Worm (Caenorhabditis elegans): ENCODE results near the gene F53H2.3.

The F53H2.3 gene

DNA sequence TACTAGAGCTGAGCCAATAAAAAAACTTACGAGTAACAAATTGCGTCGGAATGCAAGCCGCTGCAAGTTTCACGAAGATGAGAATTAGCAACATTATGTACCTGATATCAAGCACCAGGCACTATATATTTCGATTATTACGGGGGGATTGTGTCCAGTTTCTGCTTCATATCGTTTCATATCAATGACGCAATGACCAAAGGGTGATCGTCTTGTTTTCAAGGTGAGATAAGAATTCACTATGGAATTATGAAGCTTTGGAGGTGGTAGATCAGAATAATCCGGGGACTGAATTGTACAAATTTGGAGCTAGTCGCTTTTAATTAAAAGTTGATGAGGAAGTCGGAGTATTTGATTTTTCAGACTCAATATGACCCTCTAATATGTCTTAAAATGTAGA is 44.7 kb downstream of the F53H2.3 start, which contains the start of gene K02E2.8:
Gene K02E2.8, minus strand, starts transcription at position 101 of the 400 bp plus-strand sequence.
- TF ChIP-seq unc-62 (GFP tag; optimal IDR thresholded peaks at IDR 0.05), result no peak

DNA sequence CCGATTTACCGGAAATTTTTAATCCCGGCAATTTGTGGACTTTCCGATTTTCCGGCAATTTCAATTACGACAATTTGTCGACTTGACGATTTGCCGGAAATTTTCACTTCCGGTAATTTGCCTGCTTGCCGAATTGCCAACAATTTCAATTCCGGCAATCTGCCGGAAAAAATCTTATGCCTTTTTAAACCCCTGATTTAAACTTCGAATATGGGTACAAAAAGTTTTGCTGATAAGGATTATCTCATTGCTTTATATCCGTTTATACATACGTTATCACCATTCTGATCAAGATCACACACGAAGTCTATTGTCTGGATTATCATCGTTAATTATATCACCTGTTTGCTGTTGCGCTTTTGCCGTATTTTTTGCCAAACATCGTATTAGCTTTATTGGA is 55.1 kb downstream of the F53H2.3 start, which contains the start of gene grd-11:
Gene grd-11, plus strand, starts transcription at position 301 of the 400 bp plus-strand sequence.
- TF ChIP-seq unc-62 (GFP tag; optimal IDR thresholded peaks at IDR 0.05), result no peak

DNA sequence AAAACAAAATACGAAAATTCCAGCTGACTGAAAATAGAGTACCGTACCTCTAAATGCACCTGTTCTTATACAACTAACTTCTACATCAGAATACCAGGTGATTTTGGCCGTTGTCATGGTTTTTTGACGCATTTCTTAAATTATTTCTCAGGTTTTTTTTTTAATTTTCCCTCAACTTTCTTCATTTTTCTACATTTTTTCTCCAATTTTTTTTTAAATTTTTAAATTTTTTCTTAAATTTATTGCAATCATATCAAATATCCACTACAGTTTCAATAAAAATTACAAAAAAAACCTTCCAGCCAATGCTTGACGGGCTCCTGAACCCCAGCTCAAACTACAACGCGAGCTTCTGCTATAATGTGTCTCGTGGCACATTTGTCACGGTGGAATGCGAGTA is 60.4 kb downstream of the F53H2.3 start, which contains the start of gene K02E2.1:
Gene K02E2.1, plus strand, starts transcription at position 301 of the 400 bp plus-strand sequence.
- TF ChIP-seq unc-62 (GFP tag; optimal IDR thresholded peaks at IDR 0.05), result no peak

DNA sequence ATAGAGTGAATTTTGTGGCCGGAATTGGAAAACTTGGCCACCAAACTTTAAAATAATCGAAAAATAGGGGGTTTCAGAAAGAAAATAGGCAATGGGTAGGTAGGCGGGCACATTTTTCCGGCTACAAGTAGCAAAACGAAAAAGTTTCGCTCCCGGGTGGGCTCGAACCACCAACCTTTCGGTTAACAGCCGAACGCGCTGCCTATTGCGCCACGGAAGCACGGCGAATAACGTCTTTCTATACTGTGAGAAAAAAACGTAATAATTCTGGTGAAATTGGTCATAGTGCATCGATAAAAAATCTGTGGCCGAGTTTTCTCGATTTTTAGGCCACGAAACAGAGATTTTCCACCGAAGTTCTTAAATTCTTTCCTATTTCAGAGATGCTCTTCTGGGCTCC is 61.2 kb downstream of the F53H2.3 start:
- TF ChIP-seq unc-62 (GFP tag; optimal IDR thresholded peaks at IDR 0.05), result no peak

DNA sequence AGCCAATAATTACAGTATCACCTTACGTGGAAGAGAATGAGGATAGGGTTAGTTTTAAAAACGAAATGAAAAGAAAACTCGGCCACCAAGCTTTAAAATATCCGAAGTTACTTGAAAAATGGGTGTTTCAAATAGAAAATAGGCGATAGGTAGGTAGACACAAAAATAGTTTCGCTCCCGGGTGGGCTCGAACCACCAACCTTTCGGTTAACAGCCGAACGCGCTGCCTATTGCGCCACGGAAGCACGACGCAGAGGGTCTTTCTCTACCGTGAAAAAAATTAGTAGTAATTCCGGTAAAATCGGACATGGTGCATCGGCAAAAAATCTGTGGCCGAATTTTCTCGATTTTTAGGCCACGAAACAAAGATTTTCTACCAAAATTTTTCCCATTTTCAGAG is 63.9 kb downstream of the F53H2.3 start:
- no peak for TF ChIP-seq unc-62 (GFP tag; optimal IDR thresholded peaks at IDR 0.05)
